Worm (Caenorhabditis elegans): Measurements from ENCODE around the gene msp-31.

Gene msp-31

DNA sequence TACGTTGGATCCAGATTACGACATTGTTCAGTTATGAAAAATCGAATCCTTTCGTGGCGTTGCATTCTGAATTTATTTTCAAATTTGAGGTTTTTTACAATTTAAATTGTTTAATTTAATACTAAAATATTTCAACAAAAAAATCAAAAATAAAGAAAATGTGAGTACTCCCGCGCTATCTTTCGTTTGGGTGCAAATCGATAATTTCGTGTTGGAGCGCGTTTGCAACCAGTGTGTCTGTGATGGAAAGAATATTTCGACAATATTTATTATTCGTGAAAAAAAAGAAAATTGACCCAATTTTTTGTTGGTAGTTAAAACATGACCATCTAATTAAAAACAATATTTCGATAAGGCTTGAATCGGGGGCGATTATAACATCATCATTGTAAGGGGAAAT, 14.3 kb downstream of the msp-31 start, which contains the start of gene R05F9.9:
R05F9.9 (minus strand) TSS at position 66 of the 400 bp plus-strand sequence.
- TF ChIP-seq attf-6 (GFP tag; IDR thresholded peaks at IDR 0.05): no peak
- no peak for TF ChIP-seq nfya-1 (tag; optimal IDR thresholded peaks at IDR 0.05; ENCODE audit: borderline replicate concordance, insufficient read depth)
- no peak for TF ChIP-seq hlh-12 (tag; optimal IDR thresholded peaks at IDR 0.05)
- no peak for TF ChIP-seq egl-44 (GFP tag; IDR thresholded peaks at IDR 0.05)
- TF ChIP-seq madf-8 (GFP tag; conservative IDR thresholded peaks at IDR 0.05): no peak
- TF ChIP-seq K12H6.12 (tag; optimal IDR thresholded peaks at IDR 0.05): no peak
- no peak for TF ChIP-seq pha-4 (tag; optimal IDR thresholded peaks at IDR 0.05)
- TF ChIP-seq efl-1 (GFP tag; optimal IDR thresholded peaks at IDR 0.05): peak; percentile 39
- TF ChIP-seq nhr-90 (tag; optimal IDR thresholded peaks at IDR 0.05): peak; percentile 10
- TF ChIP-seq fkh-3 (tag; optimal IDR thresholded peaks at IDR 0.05): no peak
- TF ChIP-seq mel-28 (tag; optimal IDR thresholded peaks at IDR 0.05; ENCODE audit: borderline replicate concordance): no peak
- TF ChIP-seq B0336.3 (GFP tag; IDR thresholded peaks at IDR 0.05): peak; percentile 41; the same call in 1 of the 2 replicates
- TF ChIP-seq madf-6 (GFP tag; IDR thresholded peaks at IDR 0.05): peak; percentile 51
- no peak for TF ChIP-seq ceh-100 (GFP tag; IDR thresholded peaks at IDR 0.05)
- no peak for TF ChIP-seq ztf-22 (GFP tag; optimal IDR thresholded peaks at IDR 0.05)
- TF ChIP-seq ztf-3 (GFP tag; optimal IDR thresholded peaks at IDR 0.05): no peak
- peak; percentile 8 for TF ChIP-seq tlf-1 (GFP tag; optimal IDR thresholded peaks at IDR 0.05)
- no peak for TF ChIP-seq egrh-3 (GFP tag; IDR thresholded peaks at IDR 0.05)
- peak; percentile 28 for TF ChIP-seq gei-17 (GFP tag; optimal IDR thresholded peaks at IDR 0.05)
- TF ChIP-seq lir-1 (GFP tag; conservative IDR thresholded peaks at IDR 0.05): no peak
- peak; percentile 56 for TF ChIP-seq repo-1 (tag; optimal IDR thresholded peaks at IDR 0.05)
- no peak for TF ChIP-seq dpff-1 (tag; optimal IDR thresholded peaks at IDR 0.05)
- TF ChIP-seq lin-40 (tag; optimal IDR thresholded peaks at IDR 0.05): peak; percentile 8
- peak; percentile 46 for TF ChIP-seq atf-7 (tag; optimal IDR thresholded peaks at IDR 0.05)
- peak; percentile 27 for TF ChIP-seq mxl-1 (tag; optimal IDR thresholded peaks at IDR 0.05)
- TF ChIP-seq F33H1.4 (GFP tag; IDR thresholded peaks at IDR 0.05): peak; percentile 6; the same call in 1 of the 2 replicates
- no peak for TF ChIP-seq cebp-1 (GFP tag; IDR thresholded peaks at IDR 0.05)
- peak; percentile 57 for TF ChIP-seq cebp-1 (tag; optimal IDR thresholded peaks at IDR 0.05)
- no peak for TF ChIP-seq C06A6.2 (GFP tag; conservative IDR thresholded peaks at IDR 0.05)
- TF ChIP-seq bed-2 (GFP tag; IDR thresholded peaks at IDR 0.05): no peak
- TF ChIP-seq T07F8.4 (tag; optimal IDR thresholded peaks at IDR 0.05): no peak
- peak; percentile 37 for TF ChIP-seq ztf-26 (tag; optimal IDR thresholded peaks at IDR 0.05)
- no peak for TF ChIP-seq rcor-1 (GFP tag; IDR thresholded peaks at IDR 0.05)
- TF ChIP-seq F52B5.7 (tag; optimal IDR thresholded peaks at IDR 0.05): no peak
- peak; percentile 37 for TF ChIP-seq ZK185.1 (tag; optimal IDR thresholded peaks at IDR 0.05; ENCODE audit: poor library complexity, severe bottlenecking)
- TF ChIP-seq D2030.7 (GFP tag; IDR thresholded peaks at IDR 0.05): no peak
- TF ChIP-seq lsl-1 (GFP tag; optimal IDR thresholded peaks at IDR 0.05): peak; percentile 25
- TF ChIP-seq F10E7.11 (tag; optimal IDR thresholded peaks at IDR 0.05): no peak
- no peak for TF ChIP-seq Y56A3A.18 (GFP tag; IDR thresholded peaks at IDR 0.05)
- peak; percentile 55 for TF ChIP-seq F23B12.7 (tag; optimal IDR thresholded peaks at IDR 0.05; ENCODE audit: insufficient read depth)
- TF ChIP-seq hsf-1 (GFP tag; IDR thresholded peaks at IDR 0.05): peak; percentile 66
- no peak for TF ChIP-seq ztf-28 (GFP tag; IDR thresholded peaks at IDR 0.05)
- no peak for TF ChIP-seq snpc-4 (GFP tag; optimal IDR thresholded peaks at IDR 0.05)
- peak in 2 of 4 experiments; percentile 23 to 50 for TF ChIP-seq snpc-4 (tag; optimal IDR thresholded peaks at IDR 0.05)
- TF ChIP-seq hmg-1.2 (GFP tag; IDR thresholded peaks at IDR 0.05): no peak
- peak; percentile 8 for TF ChIP-seq snpc-1.3 (tag; optimal IDR thresholded peaks at IDR 0.05; ENCODE audit: insufficient read depth)
- no peak for TF ChIP-seq snpc-1.1 (tag; optimal IDR thresholded peaks at IDR 0.05; ENCODE audit: insufficient read depth)
- TF ChIP-seq ama-1 (optimal IDR thresholded peaks at IDR 0.05): peak; percentile 64
- TF ChIP-seq ama-1 (GFP tag; optimal IDR thresholded peaks at IDR 0.05): no peak
